Worm (Caenorhabditis elegans): Measurements from ENCODE around the gene abl-1.

ce11 chrX:10612355-10612754, 11.7 kb downstream of the abl-1 start:
- TF ChIP-seq lin-35 (GFP tag; optimal IDR thresholded peaks at IDR 0.05) (no peak), skn-1 (tag; optimal IDR thresholded peaks at IDR 0.05) (no peak), snpc-4 (tag; optimal IDR thresholded peaks at IDR 0.05) (no peak), lsy-2 (tag; optimal IDR thresholded peaks at IDR 0.05) (no peak), fos-1 (tag; optimal IDR thresholded peaks at IDR 0.05) (no peak), lir-3 (tag; optimal IDR thresholded peaks at IDR 0.05; ENCODE audit: poor library complexity) (no peak)
